Fruit fly (Drosophila melanogaster) S2 (cell line): ENCODE results near the gene brat.

Experiments used
- CG8478 ChIP-seq: fragments of >200 bp; optimal IDR thresholded peaks from 2 replicates; lab custom pipeline; 2018
- CTCF ChIP-seq, 2 experiments: fragments of >200 bp; optimal IDR thresholded peaks; 2 replicates each; lab custom pipeline; 2018

The brat gene

dm6 chr2L:19138361-19139041 lies 4.9 kb downstream of the brat start:
- no peak for TF ChIP-seq CG8478 (lab: Kevin White, UChicago)

- TF ChIP-seq CG8478 (lab: Kevin White, UChicago) (no peak), CTCF (optimal IDR thresholded peaks at IDR 0.05; lab: Kevin White, UChicago) (no peak)
These were observed 6.1 kb downstream of the brat start for dm6 chr2L:19139751-19140150.

- TF ChIP-seq CG8478 (lab: Kevin White, UChicago) (no peak), CTCF (optimal IDR thresholded peaks at IDR 0.05; lab: Kevin White, UChicago) (no peak)
These were observed 6.8 kb downstream of the brat start for dm6 chr2L:19140257-19140983.

- no peak for TF ChIP-seq CTCF (optimal IDR thresholded peaks at IDR 0.05; lab: Kevin White, UChicago)
- no peak for TF ChIP-seq CG8478 (lab: Kevin White, UChicago)
These were observed 7.3 kb downstream of the brat start for dm6 chr2L:19140984-19141262.

- TF ChIP-seq CTCF (optimal IDR thresholded peaks at IDR 0.05; lab: Kevin White, UChicago) (no peak), CG8478 (lab: Kevin White, UChicago) (no peak)
These were observed 8.0 kb downstream of the brat start for dm6 chr2L:19141435-19142126.

dm6 chr2L:19142176-19142870 lies 8.7 kb downstream of the brat start:
- no peak for TF ChIP-seq CTCF (optimal IDR thresholded peaks at IDR 0.05; lab: Kevin White, UChicago)
- no peak for TF ChIP-seq CG8478 (lab: Kevin White, UChicago)

- TF ChIP-seq CG8478 (lab: Kevin White, UChicago) (no peak), CTCF (optimal IDR thresholded peaks at IDR 0.05; lab: Kevin White, UChicago) (no peak)
These were observed 10.5 kb downstream of the brat start for dm6 chr2L:19144115-19144514.

dm6 chr2L:19146047-19146446 lies 12.4 kb downstream of the brat start:
- TF ChIP-seq CTCF (optimal IDR thresholded peaks at IDR 0.05; lab: Kevin White, UChicago), result no peak
- no peak for TF ChIP-seq CG8478 (lab: Kevin White, UChicago)

dm6 chr2L:19146645-19147044 lies 13.0 kb downstream of the brat start:
- TF ChIP-seq CTCF (optimal IDR thresholded peaks at IDR 0.05; lab: Kevin White, UChicago) (no peak), CG8478 (lab: Kevin White, UChicago) (no peak)

dm6 chr2L:19154893-19155389 lies 21.3 kb downstream of the brat start:
- no peak for TF ChIP-seq CTCF (optimal IDR thresholded peaks at IDR 0.05; lab: Kevin White, UChicago)
- no peak for TF ChIP-seq CG8478 (lab: Kevin White, UChicago)

dm6 chr2L:19155937-19156736 lies 22.5 kb downstream of the brat start:
- TF ChIP-seq CG8478 (lab: Kevin White, UChicago), result no peak
- TF ChIP-seq CTCF (optimal IDR thresholded peaks at IDR 0.05; lab: Kevin White, UChicago), result no peak

- TF ChIP-seq CTCF (optimal IDR thresholded peaks at IDR 0.05; lab: Kevin White, UChicago), result no peak
- TF ChIP-seq CG8478 (lab: Kevin White, UChicago), result no peak
These were observed 23.2 kb downstream of the brat start for dm6 chr2L:19156737-19157287.

dm6 chr2L:19158005-19158666 lies 24.5 kb downstream of the brat start:
- TF ChIP-seq CG8478 (lab: Kevin White, UChicago) (no peak), CTCF (optimal IDR thresholded peaks at IDR 0.05; lab: Kevin White, UChicago) (no peak)
